Worm (Caenorhabditis elegans) whole organism, late embryonic: ENCODE data around the gene mgrn-1.
A peak's percentile ranks its signal among the peaks of the same experiment; 100 is the strongest.

ENCODE experiments used
- C38D4.7 ChIP-seq: fragments of 200-800 bp; sonication (Bioruptor generic); optimal IDR thresholded peaks from 2 replicates; lab custom pipeline; 2018; ENCODE audit warnings: mild to moderate bottlenecking, missing genetic modification characterization, moderate library complexity, missing compliant biosample characterization
- K02D7.2 ChIP-seq: sonication (generic microtip); optimal IDR thresholded peaks from 2 replicates; lab custom pipeline; 2017; ENCODE audit warnings: mild to moderate bottlenecking, missing genetic modification characterization, missing compliant biosample characterization
- K09A11.1 ChIP-seq: sonication (generic microtip); optimal IDR thresholded peaks from 2 replicates; lab custom pipeline; 2017; ENCODE audit warnings: antibody characterized with exemption, mild to moderate bottlenecking, missing genetic modification characterization, missing compliant biosample characterization; ENCODE audit not compliant: insufficient read depth
- Y22D7AL.16 ChIP-seq: sonication (generic microtip); optimal IDR thresholded peaks from 2 replicates; lab custom pipeline; 2016; ENCODE audit warnings: missing genetic modification characterization, missing compliant biosample characterization
- ama-1 ChIP-seq: fragments of 150-350 bp; optimal IDR thresholded peaks from 2 replicates; lab custom pipeline; 2014
- ceh-18 ChIP-seq: sonication (generic microtip); optimal IDR thresholded peaks from 2 replicates; lab custom pipeline; 2016; ENCODE audit warnings: missing genetic modification characterization, missing compliant biosample characterization
- ceh-30 ChIP-seq: fragments of 150-350 bp; optimal IDR thresholded peaks from 2 replicates; lab custom pipeline; 2014; ENCODE audit warnings: missing biosample characterization, missing genetic modification characterization
- ceh-34 ChIP-seq: sonication (generic microtip); optimal IDR thresholded peaks from 2 replicates; lab custom pipeline; 2016; ENCODE audit warnings: mild to moderate bottlenecking, missing genetic modification characterization, missing compliant biosample characterization
- ceh-48 ChIP-seq: sonication (generic microtip); optimal IDR thresholded peaks from 2 replicates; lab custom pipeline; 2016; ENCODE audit warnings: missing genetic modification characterization, inconsistent platforms, missing compliant biosample characterization
- ceh-6 ChIP-seq: fragments of 200-800 bp; sonication (Bioruptor generic); optimal IDR thresholded peaks from 2 replicates; lab custom pipeline; 2018; ENCODE audit warnings: mild to moderate bottlenecking, missing genetic modification characterization, missing compliant biosample characterization
- ceh-9 ChIP-seq: sonication (generic microtip); optimal IDR thresholded peaks from 2 replicates; lab custom pipeline; 2016; ENCODE audit warnings: mild to moderate bottlenecking, missing genetic modification characterization, inconsistent platforms, missing compliant biosample characterization
- che-1 ChIP-seq: sonication (generic microtip); optimal IDR thresholded peaks from 2 replicates; lab custom pipeline; 2016; ENCODE audit warnings: mild to moderate bottlenecking, missing genetic modification characterization, missing compliant biosample characterization
- dve-1 ChIP-seq: sonication (generic microtip); optimal IDR thresholded peaks from 2 replicates; lab custom pipeline; 2017; ENCODE audit warnings: antibody characterized with exemption, mild to moderate bottlenecking, missing genetic modification characterization, missing compliant biosample characterization
- elt-2 ChIP-seq: sonication (generic microtip); optimal IDR thresholded peaks from 2 replicates; lab custom pipeline; 2016; ENCODE audit warnings: missing genetic modification reagents, missing genetic modification characterization, missing compliant biosample characterization
- fax-1 ChIP-seq: sonication (generic microtip); optimal IDR thresholded peaks from 2 replicates; lab custom pipeline; 2016; ENCODE audit warnings: missing genotype, missing genetic modification characterization, missing compliant biosample characterization
- fkh-6 ChIP-seq: sonication (generic microtip); optimal IDR thresholded peaks from 2 replicates; lab custom pipeline; 2016; ENCODE audit warnings: missing genetic modification characterization, missing compliant biosample characterization
- gmeb-2 ChIP-seq: sonication (generic microtip); optimal IDR thresholded peaks from 2 replicates; lab custom pipeline; 2016; ENCODE audit warnings: missing genetic modification characterization, inconsistent platforms, missing compliant biosample characterization
- hlh-30 ChIP-seq: sonication (generic microtip); optimal IDR thresholded peaks from 2 replicates; lab custom pipeline; 2017; ENCODE audit warnings: antibody characterized with exemption, missing genetic modification characterization, missing compliant biosample characterization; ENCODE audit not compliant: insufficient read depth
- hlh-6 ChIP-seq: sonication (generic microtip); optimal IDR thresholded peaks from 2 replicates; lab custom pipeline; 2016; ENCODE audit warnings: missing genotype, missing genetic modification characterization, missing compliant biosample characterization
- hlh-8 ChIP-seq: sonication (generic microtip); optimal IDR thresholded peaks from 2 replicates; lab custom pipeline; 2016; ENCODE audit warnings: missing genotype, missing genetic modification characterization, missing compliant biosample characterization
- madf-2 ChIP-seq: sonication (generic microtip); optimal IDR thresholded peaks from 2 replicates; lab custom pipeline; 2017; ENCODE audit warnings: missing genetic modification characterization, missing compliant biosample characterization
- mec-3 ChIP-seq: sonication (generic microtip); optimal IDR thresholded peaks from 2 replicates; lab custom pipeline; 2016; ENCODE audit warnings: borderline replicate concordance, missing genetic modification characterization, missing compliant biosample characterization
- nfya-1 ChIP-seq: sonication (generic microtip); optimal IDR thresholded peaks from 2 replicates; lab custom pipeline; 2017; ENCODE audit warnings: missing genetic modification characterization, mild to moderate bottlenecking, missing compliant biosample characterization, antibody characterized with exemption, moderate library complexity
- nhr-232 ChIP-seq: sonication (generic microtip); optimal IDR thresholded peaks from 2 replicates; lab custom pipeline; 2016; ENCODE audit warnings: missing genetic modification characterization, missing compliant biosample characterization
- npax-4 ChIP-seq: sonication (generic microtip); optimal IDR thresholded peaks from 2 replicates; lab custom pipeline; 2016; ENCODE audit warnings: missing genetic modification characterization, missing compliant biosample characterization
- pag-3 ChIP-seq: sonication (generic microtip); optimal IDR thresholded peaks from 2 replicates; lab custom pipeline; 2016; ENCODE audit warnings: missing compliant biosample characterization, missing genetic modification characterization, borderline replicate concordance
- pat-9 ChIP-seq: fragments of 200-800 bp; sonication (Bioruptor generic); optimal IDR thresholded peaks from 2 replicates; lab custom pipeline; 2018; ENCODE audit warnings: mild to moderate bottlenecking, missing genetic modification characterization, moderate library complexity, missing compliant biosample characterization
- pha-4 ChIP-seq: fragments of 150-350 bp; optimal IDR thresholded peaks from 2 replicates; lab custom pipeline; 2018; ENCODE audit warnings: missing biosample characterization, missing genetic modification reagents, missing genetic modification characterization
- pqm-1 ChIP-seq: sonication (generic microtip); optimal IDR thresholded peaks from 2 replicates; lab custom pipeline; 2016; ENCODE audit warnings: missing genetic modification characterization, missing compliant biosample characterization
- rnt-1 ChIP-seq: sonication (generic microtip); optimal IDR thresholded peaks from 2 replicates; lab custom pipeline; 2016; ENCODE audit warnings: missing genetic modification characterization, missing compliant biosample characterization
- sdc-2 ChIP-seq: sonication (generic microtip); optimal IDR thresholded peaks from 2 replicates; lab custom pipeline; 2016; ENCODE audit warnings: missing genotype, missing genetic modification characterization, missing compliant biosample characterization
- sox-2 ChIP-seq: fragments of 200-800 bp; sonication (Bioruptor generic); IDR thresholded peaks from 2 replicates; pipeline ENCODE4 v1.3.6; 2022; ENCODE audit warnings: missing genetic modification reagents, missing genetic modification characterization, missing compliant biosample characterization
- syd-9 ChIP-seq: sonication (generic microtip); optimal IDR thresholded peaks from 2 replicates; lab custom pipeline; 2016; ENCODE audit warnings: mild to moderate bottlenecking, missing genetic modification characterization, moderate library complexity, missing compliant biosample characterization
- tbx-2 ChIP-seq: sonication (generic microtip); optimal IDR thresholded peaks from 2 replicates; lab custom pipeline; 2016; ENCODE audit warnings: missing genetic modification characterization, missing compliant biosample characterization
- tbx-7 ChIP-seq: sonication (generic microtip); optimal IDR thresholded peaks from 2 replicates; lab custom pipeline; 2016; ENCODE audit warnings: missing genotype, missing genetic modification characterization, missing compliant biosample characterization
- ttx-3 ChIP-seq: sonication (generic microtip); optimal IDR thresholded peaks from 2 replicates; lab custom pipeline; 2016; ENCODE audit warnings: missing genetic modification reagents, missing genetic modification characterization, missing compliant biosample characterization
- unc-55 ChIP-seq: sonication (generic microtip); optimal IDR thresholded peaks from 2 replicates; lab custom pipeline; 2017; ENCODE audit warnings: missing biosample characterization, missing genetic modification reagents, missing genetic modification characterization

The mgrn-1 gene

ce11 chrX:14297209-14297608 is 14.3 kb downstream of the mgrn-1 start (continued):
- TF ChIP-seq pag-3 (no peak), fax-1 (tag; lab: Kevin White, UChicago) (peak; percentile 41), pat-9 (tag; lab: Kevin White, UChicago) (no peak), ceh-9 (tag; lab: Kevin White, UChicago) (no peak), npax-4 (tag; lab: Kevin White, UChicago) (no peak), fkh-6 (tag; lab: Kevin White, UChicago) (peak; percentile 30), syd-9 (tag; lab: Kevin White, UChicago) (peak; percentile 57), nfya-1 (tag; lab: Kevin White, UChicago) (peak; percentile 94), K09A11.1 (no peak), ama-1 (lab: Kevin White, UChicago) (no peak), pha-4 (no peak), ttx-3 (tag; lab: Kevin White, UChicago) (no peak), nhr-232 (no peak), dve-1 (tag; lab: Kevin White, UChicago) (no peak), ceh-34 (tag; lab: Kevin White, UChicago) (peak; percentile 65)

- no peak for TF ChIP-seq nfya-1 (tag; lab: Kevin White, UChicago)
- no peak for TF ChIP-seq sox-2 (GFP tag; lab: Robert Waterston, UW)
- no peak for TF ChIP-seq tbx-7 (tag; lab: Kevin White, UChicago)
- TF ChIP-seq dve-1 (tag; lab: Kevin White, UChicago), result no peak
- no peak for TF ChIP-seq ceh-18 (tag; lab: Kevin White, UChicago)
- TF ChIP-seq pqm-1 (tag; lab: Kevin White, UChicago), result no peak
- TF ChIP-seq rnt-1 (tag; lab: Kevin White, UChicago), result no peak
- TF ChIP-seq tbx-2 (tag; lab: Kevin White, UChicago), result no peak
- no peak for TF ChIP-seq Y22D7AL.16 (tag; lab: Kevin White, UChicago)
- no peak for TF ChIP-seq C38D4.7 (GFP tag; lab: Kevin White, UChicago)
Measured at ce11 chrX:14296559-14296958, 14.9 kb downstream of the mgrn-1 start, which contains the start of gene madd-3. TSS of gene madd-3 (minus strand) at chrX:14296659.

ce11 chrX:14292632-14293031 is 18.9 kb downstream of the mgrn-1 start:
- TF ChIP-seq ceh-48 (tag; lab: Kevin White, UChicago) (no peak), mec-3 (no peak), gmeb-2 (tag; lab: Kevin White, UChicago) (no peak), ceh-18 (tag; lab: Kevin White, UChicago) (peak; percentile 90), hlh-8 (tag; lab: Kevin White, UChicago) (no peak), unc-55 (GFP tag; lab: Kevin White, UChicago) (peak; percentile 65), tbx-2 (tag; lab: Kevin White, UChicago) (peak; percentile 30), hlh-6 (tag; lab: Kevin White, UChicago) (no peak), ceh-6 (GFP tag; lab: Kevin White, UChicago) (no peak), syd-9 (tag; lab: Kevin White, UChicago) (peak; percentile 12), tbx-7 (tag; lab: Kevin White, UChicago) (no peak), ama-1 (lab: Kevin White, UChicago) (no peak), hlh-30 (no peak), ceh-34 (tag; lab: Kevin White, UChicago) (peak; percentile 44), C38D4.7 (GFP tag; lab: Kevin White, UChicago) (no peak), ceh-30 (no peak), npax-4 (tag; lab: Kevin White, UChicago) (no peak), K02D7.2 (tag; lab: Kevin White, UChicago) (no peak), che-1 (tag; lab: Kevin White, UChicago) (no peak), madf-2 (tag; lab: Kevin White, UChicago) (no peak), elt-2 (tag; lab: Kevin White, UChicago) (no peak), nfya-1 (tag; lab: Kevin White, UChicago) (peak; percentile 12), sdc-2 (tag; lab: Kevin White, UChicago) (no peak), fkh-6 (tag; lab: Kevin White, UChicago) (no peak), pat-9 (tag; lab: Kevin White, UChicago) (peak; percentile 20), ceh-9 (tag; lab: Kevin White, UChicago) (no peak), rnt-1 (tag; lab: Kevin White, UChicago) (peak; percentile 56)
